Worm (Caenorhabditis elegans) whole organism, late embryonic: ENCODE data around the gene mtre-1.
A peak's percentile ranks its signal among the peaks of the same experiment; 100 is the strongest.

Experiments
- F13H6.1 ChIP-seq: sonication (generic microtip); optimal IDR thresholded peaks from 2 replicates; lab custom pipeline; 2016; ENCODE audit warnings: missing genetic modification characterization, missing compliant biosample characterization
- K02D7.2 ChIP-seq: sonication (generic microtip); optimal IDR thresholded peaks from 2 replicates; lab custom pipeline; 2017; ENCODE audit warnings: mild to moderate bottlenecking, missing genetic modification characterization, missing compliant biosample characterization
- Y22D7AL.16 ChIP-seq: sonication (generic microtip); optimal IDR thresholded peaks from 2 replicates; lab custom pipeline; 2016; ENCODE audit warnings: missing genetic modification characterization, missing compliant biosample characterization
- ahr-1 ChIP-seq: sonication (generic microtip); optimal IDR thresholded peaks from 2 replicates; lab custom pipeline; 2016; ENCODE audit warnings: missing genetic modification characterization, missing compliant biosample characterization
- ama-1 ChIP-seq: fragments of 150-350 bp; optimal IDR thresholded peaks from 2 replicates; lab custom pipeline; 2014
- ceh-18 ChIP-seq: sonication (generic microtip); optimal IDR thresholded peaks from 2 replicates; lab custom pipeline; 2016; ENCODE audit warnings: missing genetic modification characterization, missing compliant biosample characterization
- ceh-19 ChIP-seq: fragments of 200-800 bp; sonication (Bioruptor generic); optimal IDR thresholded peaks from 2 replicates; lab custom pipeline; 2018; ENCODE audit warnings: mild to moderate bottlenecking, missing genetic modification characterization, missing compliant biosample characterization
- ceh-22 ChIP-seq: sonication (generic microtip); optimal IDR thresholded peaks from 2 replicates; lab custom pipeline; 2017; ENCODE audit warnings: missing biosample characterization, missing genetic modification characterization
- ceh-24 ChIP-seq: sonication (generic microtip); optimal IDR thresholded peaks from 2 replicates; lab custom pipeline; 2016; ENCODE audit warnings: mild to moderate bottlenecking, missing genetic modification characterization, missing compliant biosample characterization
- ceh-30 ChIP-seq: fragments of 150-350 bp; optimal IDR thresholded peaks from 2 replicates; lab custom pipeline; 2014; ENCODE audit warnings: missing biosample characterization, missing genetic modification characterization
- ceh-31 ChIP-seq: sonication (generic microtip); optimal IDR thresholded peaks from 2 replicates; lab custom pipeline; 2016; ENCODE audit warnings: missing genetic modification characterization, missing compliant biosample characterization
- ceh-34 ChIP-seq: sonication (generic microtip); optimal IDR thresholded peaks from 2 replicates; lab custom pipeline; 2016; ENCODE audit warnings: mild to moderate bottlenecking, missing genetic modification characterization, missing compliant biosample characterization
- ceh-45 ChIP-seq: fragments of 200-800 bp; sonication (Bioruptor generic); IDR thresholded peaks from 2 replicates; pipeline ENCODE4 v1.3.6; 2022; ENCODE audit warnings: missing genetic modification reagents, missing genetic modification characterization, missing compliant biosample characterization
- ceh-48 ChIP-seq: sonication (generic microtip); optimal IDR thresholded peaks from 2 replicates; lab custom pipeline; 2016; ENCODE audit warnings: missing genetic modification characterization, inconsistent platforms, missing compliant biosample characterization
- ceh-6 ChIP-seq: fragments of 200-800 bp; sonication (Bioruptor generic); optimal IDR thresholded peaks from 2 replicates; lab custom pipeline; 2018; ENCODE audit warnings: mild to moderate bottlenecking, missing genetic modification characterization, missing compliant biosample characterization
- ceh-9 ChIP-seq: sonication (generic microtip); optimal IDR thresholded peaks from 2 replicates; lab custom pipeline; 2016; ENCODE audit warnings: mild to moderate bottlenecking, missing genetic modification characterization, inconsistent platforms, missing compliant biosample characterization
- che-1 ChIP-seq: sonication (generic microtip); optimal IDR thresholded peaks from 2 replicates; lab custom pipeline; 2016; ENCODE audit warnings: mild to moderate bottlenecking, missing genetic modification characterization, missing compliant biosample characterization
- dmd-4 ChIP-seq: sonication (generic microtip); optimal IDR thresholded peaks from 2 replicates; lab custom pipeline; 2016; ENCODE audit warnings: borderline replicate concordance, missing genetic modification characterization, missing compliant biosample characterization
- elt-2 ChIP-seq: sonication (generic microtip); optimal IDR thresholded peaks from 2 replicates; lab custom pipeline; 2016; ENCODE audit warnings: missing genetic modification reagents, missing genetic modification characterization, missing compliant biosample characterization
- fkh-10 ChIP-seq: fragments of 150-350 bp; optimal IDR thresholded peaks from 2 replicates; lab custom pipeline; 2014; ENCODE audit warnings: missing biosample characterization, missing genetic modification reagents, missing genetic modification characterization
- fkh-6 ChIP-seq: sonication (generic microtip); optimal IDR thresholded peaks from 2 replicates; lab custom pipeline; 2016; ENCODE audit warnings: missing genetic modification characterization, missing compliant biosample characterization
- hlh-13 ChIP-seq: fragments of 200-800 bp; sonication (Bioruptor generic); optimal IDR thresholded peaks from 2 replicates; lab custom pipeline; 2018; ENCODE audit warnings: mild to moderate bottlenecking, missing genetic modification characterization, missing compliant biosample characterization
- hlh-30 ChIP-seq: sonication (generic microtip); optimal IDR thresholded peaks from 2 replicates; lab custom pipeline; 2017; ENCODE audit warnings: antibody characterized with exemption, missing genetic modification characterization, missing compliant biosample characterization; ENCODE audit not compliant: insufficient read depth
- hlh-6 ChIP-seq: sonication (generic microtip); optimal IDR thresholded peaks from 2 replicates; lab custom pipeline; 2016; ENCODE audit warnings: missing genotype, missing genetic modification characterization, missing compliant biosample characterization
- lin-11 ChIP-seq: fragments of 200-800 bp; sonication (Bioruptor generic); optimal IDR thresholded peaks from 2 replicates; lab custom pipeline; 2018; ENCODE audit warnings: mild to moderate bottlenecking, missing genetic modification characterization, missing compliant biosample characterization
- nfya-1 ChIP-seq: sonication (generic microtip); optimal IDR thresholded peaks from 2 replicates; lab custom pipeline; 2017; ENCODE audit warnings: missing genetic modification characterization, mild to moderate bottlenecking, missing compliant biosample characterization, antibody characterized with exemption, moderate library complexity
- nhr-11 ChIP-seq: fragments of 150-350 bp; optimal IDR thresholded peaks from 2 replicates; lab custom pipeline; 2014; ENCODE audit warnings: missing biosample characterization, missing genetic modification characterization
- npax-4 ChIP-seq: sonication (generic microtip); optimal IDR thresholded peaks from 2 replicates; lab custom pipeline; 2016; ENCODE audit warnings: missing genetic modification characterization, missing compliant biosample characterization
- pax-1 ChIP-seq: fragments of 150-350 bp; optimal IDR thresholded peaks from 2 replicates; lab custom pipeline; 2014; ENCODE audit warnings: missing biosample characterization, missing genetic modification characterization
- pha-2 ChIP-seq: sonication (generic microtip); optimal IDR thresholded peaks from 2 replicates; lab custom pipeline; 2017; ENCODE audit warnings: mild to moderate bottlenecking, missing genetic modification characterization, missing compliant biosample characterization
- pha-4 ChIP-seq: fragments of 150-350 bp; optimal IDR thresholded peaks from 2 replicates; lab custom pipeline; 2018; ENCODE audit warnings: missing biosample characterization, missing genetic modification reagents, missing genetic modification characterization
- pqm-1 ChIP-seq: sonication (generic microtip); optimal IDR thresholded peaks from 2 replicates; lab custom pipeline; 2016; ENCODE audit warnings: missing genetic modification characterization, missing compliant biosample characterization
- pros-1 ChIP-seq: fragments of 150-350 bp; optimal IDR thresholded peaks from 2 replicates; lab custom pipeline; 2014; ENCODE audit warnings: missing biosample characterization, missing genetic modification reagents, missing genetic modification characterization
- ref-2 ChIP-seq: sonication (generic microtip); optimal IDR thresholded peaks from 2 replicates; lab custom pipeline; 2016; ENCODE audit warnings: missing genetic modification characterization, missing compliant biosample characterization
- rnt-1 ChIP-seq: sonication (generic microtip); optimal IDR thresholded peaks from 2 replicates; lab custom pipeline; 2016; ENCODE audit warnings: missing genetic modification characterization, missing compliant biosample characterization
- sox-4 ChIP-seq: sonication (generic microtip); optimal IDR thresholded peaks from 2 replicates; lab custom pipeline; 2017; ENCODE audit warnings: mild to moderate bottlenecking, missing genetic modification characterization, inconsistent platforms, missing compliant biosample characterization
- syd-9 ChIP-seq: sonication (generic microtip); optimal IDR thresholded peaks from 2 replicates; lab custom pipeline; 2016; ENCODE audit warnings: mild to moderate bottlenecking, missing genetic modification characterization, moderate library complexity, missing compliant biosample characterization
- tbx-2 ChIP-seq: sonication (generic microtip); optimal IDR thresholded peaks from 2 replicates; lab custom pipeline; 2016; ENCODE audit warnings: missing genetic modification characterization, missing compliant biosample characterization
- tbx-7 ChIP-seq: sonication (generic microtip); optimal IDR thresholded peaks from 2 replicates; lab custom pipeline; 2016; ENCODE audit warnings: missing genotype, missing genetic modification characterization, missing compliant biosample characterization
- unc-3 ChIP-seq, 2 experiments: fragments of 200-800 bp in 1 of 2; sonication (Bioruptor generic) in 1 of 2; sonication (generic microtip) in 1 of 2; conservative IDR thresholded peaks in 1 of 2; optimal IDR thresholded peaks in 1 of 2; 2 replicates each; pipeline versions ENCODE4 v1.3.6 to Lab custom; 2016 to 2022; ENCODE audit warnings: missing compliant biosample characterization in 2 of 2, missing genetic modification characterization in 2 of 2, missing genetic modification reagents in 1 of 2
- unc-42 ChIP-seq: sonication (generic microtip); optimal IDR thresholded peaks from 2 replicates; lab custom pipeline; 2016; ENCODE audit warnings: missing genotype, missing genetic modification characterization, missing compliant biosample characterization
- unc-55 ChIP-seq: sonication (generic microtip); optimal IDR thresholded peaks from 2 replicates; lab custom pipeline; 2017; ENCODE audit warnings: missing biosample characterization, missing genetic modification reagents, missing genetic modification characterization
- ztf-16 ChIP-seq: sonication (generic microtip); optimal IDR thresholded peaks from 2 replicates; lab custom pipeline; 2017; ENCODE audit warnings: missing genetic modification characterization, missing compliant biosample characterization

Gene mtre-1

ce11 chrII:8075324-8075810, 25.0 kb upstream of the mtre-1 start, which contains the start of gene K02C4.2 (continued):
- TF ChIP-seq ceh-24 (tag; lab: Kevin White, UChicago) (no peak), ahr-1 (tag; lab: Kevin White, UChicago) (no peak), lin-11 (tag; lab: Kevin White, UChicago) (peak; percentile 49), F13H6.1 (tag; lab: Kevin White, UChicago) (no peak), pqm-1 (tag; lab: Kevin White, UChicago) (no peak), ceh-45 (GFP tag; lab: Robert Waterston, UW) (0 out of 2 replicates have a peak, but pooled peaks have one; percentile 30), unc-55 (GFP tag; lab: Kevin White, UChicago) (no peak), nhr-11 (tag; lab: Kevin White, UChicago) (no peak), sox-4 (tag; lab: Kevin White, UChicago) (peak; percentile 55)
- TF ChIP-seq, all 69 proteins: peak for 37

ce11 chrII:8074058-8074457, 23.7 kb upstream of the mtre-1 start:
- TF ChIP-seq tbx-7 (no peak), fkh-10 (GFP tag; lab: Kevin White, UChicago) (no peak), ceh-31 (tag; lab: Kevin White, UChicago) (no peak), lin-11 (tag; lab: Kevin White, UChicago) (no peak), ceh-22 (tag; lab: Kevin White, UChicago) (no peak), F13H6.1 (tag; lab: Kevin White, UChicago) (no peak), dmd-4 (tag; lab: Kevin White, UChicago) (no peak), npax-4 (tag; lab: Kevin White, UChicago) (no peak), ceh-18 (tag; lab: Kevin White, UChicago) (no peak), che-1 (no peak), pqm-1 (tag; lab: Kevin White, UChicago) (no peak), ceh-6 (GFP tag; lab: Kevin White, UChicago) (no peak), ztf-16 (tag; lab: Kevin White, UChicago) (no peak), pax-1 (tag; lab: Kevin White, UChicago) (no peak), K02D7.2 (tag; lab: Kevin White, UChicago) (no peak), unc-3 (GFP tag; conservative IDR thresholded peaks at IDR 0.05; lab: Robert Waterston, UW) (no peak), unc-3 (tag; optimal IDR thresholded peaks at IDR 0.05; lab: Kevin White, UChicago) (no peak), ceh-19 (GFP tag; lab: Kevin White, UChicago) (no peak)

ce11 chrII:8073222-8073621, 22.8 kb upstream of the mtre-1 start, which contains the start of gene gpcp-2:
TSS of gene gpcp-2 (minus strand) at chrII:8073374.
- TF ChIP-seq ama-1 (lab: Kevin White, UChicago), result no peak
- no peak for TF ChIP-seq pha-4 (tag; lab: Kevin White, UChicago)
- no peak for TF ChIP-seq ceh-24 (tag; lab: Kevin White, UChicago)
- no peak for TF ChIP-seq ceh-30 (tag; lab: Kevin White, UChicago)
- no peak for TF ChIP-seq pros-1 (tag; lab: Kevin White, UChicago)
- TF ChIP-seq hlh-30, result no peak
- no peak for TF ChIP-seq fkh-10 (GFP tag; lab: Kevin White, UChicago)
- peak; percentile 24 for TF ChIP-seq elt-2

- peak; percentile 17 for TF ChIP-seq ceh-18 (tag; lab: Kevin White, UChicago)
- TF ChIP-seq rnt-1 (tag; lab: Kevin White, UChicago), result no peak
- TF ChIP-seq ceh-34 (tag; lab: Kevin White, UChicago), result peak; percentile 84
- TF ChIP-seq ama-1 (lab: Kevin White, UChicago), result no peak
- peak; percentile 33 for TF ChIP-seq unc-42 (tag; lab: Kevin White, UChicago)
- no peak for TF ChIP-seq ceh-31 (tag; lab: Kevin White, UChicago)
- peak; percentile 86 for TF ChIP-seq unc-55 (GFP tag; lab: Kevin White, UChicago)
- no peak for TF ChIP-seq ceh-9 (tag; lab: Kevin White, UChicago)
- TF ChIP-seq ceh-19 (GFP tag; lab: Kevin White, UChicago), result peak; percentile 40
- peak; percentile 1 for TF ChIP-seq nfya-1
- no peak for TF ChIP-seq fkh-6 (tag; lab: Kevin White, UChicago)
- TF ChIP-seq nhr-11 (tag; lab: Kevin White, UChicago), result no peak
- no peak for TF ChIP-seq pha-2 (tag; lab: Kevin White, UChicago)
- no peak for TF ChIP-seq tbx-2
- TF ChIP-seq dmd-4 (tag; lab: Kevin White, UChicago), result no peak
- TF ChIP-seq hlh-6 (tag; lab: Kevin White, UChicago), result no peak
- peak; percentile 42 for TF ChIP-seq ceh-48
- no peak for TF ChIP-seq hlh-13
- TF ChIP-seq Y22D7AL.16, result no peak
- no peak for TF ChIP-seq syd-9 (tag; lab: Kevin White, UChicago)
- TF ChIP-seq hlh-30, result peak; percentile 85
- no peak for TF ChIP-seq ref-2
- no peak for TF ChIP-seq tbx-7
Observed at ce11 chrII:8071801-8072544, 21.6 kb upstream of the mtre-1 start.
